Fruit fly (Drosophila melanogaster) whole organism, embryonic: ENCODE results near the gene sip1.

Source experiments
- ATbp ChIP-seq: fragments of 200-800 bp; sonication (Bioruptor generic); optimal IDR thresholded peaks from 2 replicates; lab custom pipeline; 2017; ENCODE audit warnings: missing biosample characterization, mild to moderate bottlenecking, missing genetic modification characterization, missing genetic modification reagents
- B-H1 ChIP-seq: fragments of 200-800 bp; sonication (Bioruptor generic); IDR thresholded peaks from 3 replicates; pipeline ENCODE4 v1.3.6; 2022; ENCODE audit warnings: missing biosample characterization, missing genetic modification characterization
- Bgb ChIP-seq: fragments of 200-800 bp; sonication (Bioruptor generic); IDR thresholded peaks from 2 replicates; pipeline ENCODE4 v1.3.6; 2022; ENCODE audit warnings: missing biosample characterization, missing genetic modification characterization; ENCODE audit not compliant: partially characterized antibody
- Blimp-1 ChIP-seq: fragments of 200-800 bp; sonication (Bioruptor generic); optimal IDR thresholded peaks from 3 replicates; lab custom pipeline; 2018; ENCODE audit warnings: missing biosample characterization, missing genetic modification characterization, mild to moderate bottlenecking, moderate library complexity, missing genetic modification reagents
- CG10565 ChIP-seq: fragments of 200-800 bp; sonication (Bioruptor generic); optimal IDR thresholded peaks from 3 replicates; lab custom pipeline; 2016; ENCODE audit warnings: missing biosample characterization, mild to moderate bottlenecking, missing genetic modification characterization
- CG12769 ChIP-seq: fragments of 200-800 bp; sonication (Bioruptor generic); optimal IDR thresholded peaks from 2 replicates; lab custom pipeline; 2019; ENCODE audit warnings: missing biosample characterization, mild to moderate bottlenecking, missing genetic modification characterization, moderate library complexity
- CG13894 ChIP-seq: fragments of 200-800 bp; sonication (Bioruptor generic); optimal IDR thresholded peaks from 3 replicates; lab custom pipeline; 2018; ENCODE audit warnings: missing biosample characterization, mild to moderate bottlenecking, missing genetic modification characterization, moderate library complexity
- CG15696 ChIP-seq: fragments of 200-800 bp; sonication (Bioruptor generic); optimal IDR thresholded peaks from 2 replicates; lab custom pipeline; 2019; ENCODE audit warnings: missing biosample characterization, mild to moderate bottlenecking, missing genetic modification characterization, moderate library complexity
- CG16863 ChIP-seq: fragments of 200-800 bp; sonication (Bioruptor generic); optimal IDR thresholded peaks from 3 replicates; lab custom pipeline; 2016; ENCODE audit warnings: missing biosample characterization, missing genetic modification characterization
- CG18476 ChIP-seq: fragments of 200-800 bp; sonication (Bioruptor generic); optimal IDR thresholded peaks from 2 replicates; lab custom pipeline; 2016; ENCODE audit warnings: missing biosample characterization, mild to moderate bottlenecking, missing genetic modification characterization
- CG2889 ChIP-seq: fragments of 200-800 bp; sonication (Bioruptor generic); IDR thresholded peaks from 3 replicates; pipeline ENCODE4 v1.3.6; 2022; ENCODE audit warnings: missing biosample characterization, missing genetic modification characterization
- CG30431 ChIP-seq: fragments of 200-800 bp; sonication (Bioruptor generic); optimal IDR thresholded peaks from 2 replicates; lab custom pipeline; 2017; ENCODE audit warnings: missing biosample characterization, missing genetic modification characterization
- CG34224 ChIP-seq: fragments of 200-800 bp; sonication (Bioruptor generic); IDR thresholded peaks from 3 replicates; pipeline ENCODE4 v1.3.6; 2022; ENCODE audit warnings: missing biosample characterization, missing genetic modification characterization; ENCODE audit not compliant: partially characterized antibody
- CG4404 ChIP-seq: fragments of 200-800 bp; sonication (Bioruptor generic); IDR thresholded peaks from 2 replicates; pipeline ENCODE4 v1.3.6; 2022; ENCODE audit warnings: missing biosample characterization, missing genetic modification characterization
- CG4820 ChIP-seq: fragments of 200-800 bp; sonication (Bioruptor generic); optimal IDR thresholded peaks from 3 replicates; lab custom pipeline; 2016; ENCODE audit warnings: missing biosample characterization, missing genetic modification characterization
- CG6175 ChIP-seq: fragments of 200-800 bp; sonication (Bioruptor generic); IDR thresholded peaks from 3 replicates; pipeline ENCODE4 v1.3.6; 2022; ENCODE audit warnings: missing biosample characterization, missing genetic modification characterization
- CG7839 ChIP-seq: fragments of 200-800 bp; sonication (Bioruptor generic); optimal IDR thresholded peaks from 3 replicates; lab custom pipeline; 2018; ENCODE audit warnings: missing biosample characterization, mild to moderate bottlenecking, missing genetic modification characterization, moderate library complexity
- CTCF ChIP-seq: fragments of 200-800 bp; sonication (Bioruptor generic); optimal IDR thresholded peaks from 2 replicates; lab custom pipeline; 2017; ENCODE audit warnings: missing biosample characterization, mild to moderate bottlenecking, missing genetic modification characterization, moderate library complexity
- CkIIα-i1 ChIP-seq: fragments of 200-800 bp; sonication (Bioruptor generic); IDR thresholded peaks from 2 replicates; pipeline ENCODE4 v1.3.6; 2022; ENCODE audit warnings: missing biosample characterization, missing genetic modification characterization
- Dbx ChIP-seq: fragments of 200-800 bp; sonication (Bioruptor generic); IDR thresholded peaks from 3 replicates; pipeline ENCODE4 v1.3.6; 2022; ENCODE audit warnings: missing biosample characterization, missing genetic modification characterization
- Gug ChIP-seq: fragments of 200-800 bp; sonication (Bioruptor generic); IDR thresholded peaks from 4 replicates; pipeline ENCODE4 v1.3.6; 2022; ENCODE audit warnings: missing biosample characterization, missing genetic modification characterization
- HLH3B ChIP-seq: fragments of 200-800 bp; sonication (Bioruptor generic); IDR thresholded peaks from 2 replicates; pipeline ENCODE4 v1.3.6; 2022; ENCODE audit warnings: missing biosample characterization, missing genetic modification characterization
- Lpt ChIP-seq: fragments of >200 bp; optimal IDR thresholded peaks from 2 replicates; lab custom pipeline; 2018; ENCODE audit warnings: missing biosample characterization, missing genetic modification characterization
- Med ChIP-seq: fragments of 200-800 bp; sonication (Bioruptor generic); peaks from one replicate; lab custom pipeline; 2016; ENCODE audit warnings: missing biosample characterization, missing genetic modification characterization, mild to moderate bottlenecking, inconsistent platforms, moderate library complexity
- Meics ChIP-seq: fragments of 200-800 bp; sonication (Bioruptor generic); optimal IDR thresholded peaks from 2 replicates; lab custom pipeline; 2017; ENCODE audit warnings: missing biosample characterization, mild to moderate bottlenecking, missing genetic modification characterization
- Myb ChIP-seq: fragments of 200-800 bp; sonication (Bioruptor generic); optimal IDR thresholded peaks from 2 replicates; lab custom pipeline; 2016; ENCODE audit warnings: missing biosample characterization, missing genetic modification characterization
- Optix ChIP-seq: fragments of 200-800 bp; sonication (Bioruptor generic); IDR thresholded peaks from 3 replicates; pipeline ENCODE4 v1.3.6; 2022; ENCODE audit warnings: missing biosample characterization, missing genetic modification characterization
- Ptx1 ChIP-seq: fragments of 200-800 bp; sonication (Bioruptor generic); IDR thresholded peaks from 2 replicates; pipeline ENCODE4 v1.3.6; 2022; ENCODE audit warnings: missing biosample characterization, missing genetic modification characterization
- abd-A ChIP-seq: fragments of 200-800 bp; sonication (Bioruptor generic); optimal IDR thresholded peaks from 3 replicates; lab custom pipeline; 2019; ENCODE audit warnings: missing biosample characterization, mild to moderate bottlenecking, missing genetic modification characterization, moderate library complexity
- az2 ChIP-seq: fragments of 200-800 bp; sonication (Bioruptor generic); optimal IDR thresholded peaks from 3 replicates; lab custom pipeline; 2016; ENCODE audit warnings: missing biosample characterization, missing genetic modification characterization
- bcd ChIP-seq: fragments of 200-800 bp; sonication (Bioruptor generic); optimal IDR thresholded peaks from 2 replicates; lab custom pipeline; 2017; ENCODE audit warnings: missing biosample characterization, mild to moderate bottlenecking, missing genetic modification characterization
- chinmo ChIP-seq: fragments of 200-800 bp; sonication (Bioruptor generic); IDR thresholded peaks from 4 replicates; pipeline ENCODE4 v1.3.6; 2022; ENCODE audit warnings: missing biosample characterization, missing genetic modification characterization; ENCODE audit not compliant: partially characterized antibody
- croc ChIP-seq: fragments of 200-800 bp; sonication (Bioruptor generic); conservative IDR thresholded peaks from 3 replicates; pipeline ENCODE4 v1.3.6; 2022; ENCODE audit warnings: missing biosample characterization, missing genetic modification characterization
- ems ChIP-seq: fragments of 200-800 bp; sonication (Bioruptor generic); optimal IDR thresholded peaks from 3 replicates; lab custom pipeline; 2016; ENCODE audit warnings: missing biosample characterization, missing genetic modification characterization
- gsb ChIP-seq: fragments of 200-800 bp; sonication (Bioruptor generic); IDR thresholded peaks from 2 replicates; pipeline ENCODE4 v1.3.6; 2022; ENCODE audit warnings: missing biosample characterization, missing genetic modification characterization
- ind ChIP-seq: fragments of 200-800 bp; sonication (Bioruptor generic); optimal IDR thresholded peaks from 3 replicates; lab custom pipeline; 2016; ENCODE audit warnings: missing biosample characterization, missing genetic modification characterization
- nerfin-1 ChIP-seq: fragments of 200-800 bp; sonication (Bioruptor generic); optimal IDR thresholded peaks from 3 replicates; lab custom pipeline; 2019; ENCODE audit warnings: missing biosample characterization, mild to moderate bottlenecking, missing genetic modification characterization, moderate library complexity
- ranshi ChIP-seq: fragments of 200-800 bp; sonication (Bioruptor generic); IDR thresholded peaks from 2 replicates; pipeline ENCODE4 v1.3.6; 2022; ENCODE audit warnings: missing biosample characterization, missing genetic modification characterization
- ro ChIP-seq: fragments of 200-800 bp; sonication (Bioruptor generic); IDR thresholded peaks from 2 replicates; pipeline ENCODE4 v1.3.6; 2022; ENCODE audit warnings: missing biosample characterization, missing genetic modification characterization
- sens ChIP-seq: fragments of 200-800 bp; sonication (Bioruptor generic); peaks from one replicate; lab custom pipeline; 2016; ENCODE audit warnings: missing biosample characterization, missing genetic modification characterization
- sens-2 ChIP-seq: fragments of 200-800 bp; sonication (Bioruptor generic); IDR thresholded peaks from 2 replicates; pipeline ENCODE4 v1.3.6; 2022; ENCODE audit warnings: missing biosample characterization, missing genetic modification characterization
- seq ChIP-seq: fragments of 200-800 bp; sonication (Bioruptor generic); IDR thresholded peaks from 2 replicates; pipeline ENCODE4 v1.3.6; 2022; ENCODE audit warnings: missing biosample characterization, missing genetic modification characterization
- sim ChIP-seq: fragments of 200-800 bp; sonication (Bioruptor generic); IDR thresholded peaks from 2 replicates; pipeline ENCODE4 v1.3.6; 2022; ENCODE audit warnings: missing biosample characterization, missing genetic modification characterization
- sna ChIP-seq: fragments of 200-800 bp; sonication (Bioruptor generic); IDR thresholded peaks from 2 replicates; pipeline ENCODE4 v1.3.6; 2022; ENCODE audit warnings: missing biosample characterization, missing genetic modification characterization; ENCODE audit not compliant: partially characterized antibody
- ssp ChIP-seq: fragments of 200-800 bp; sonication (Bioruptor generic); IDR thresholded peaks from 2 replicates; pipeline ENCODE4 v1.3.6; 2022; ENCODE audit warnings: missing biosample characterization, missing genetic modification characterization
- tio ChIP-seq: fragments of 200-800 bp; sonication (Bioruptor generic); optimal IDR thresholded peaks from 2 replicates; lab custom pipeline; 2017; ENCODE audit warnings: missing biosample characterization, missing genetic modification characterization, inconsistent platforms
- vnd ChIP-seq: fragments of 200-800 bp; sonication (Bioruptor generic); IDR thresholded peaks from 3 replicates; pipeline ENCODE4 v1.3.6; 2022; ENCODE audit warnings: missing biosample characterization, missing genetic modification characterization; ENCODE audit not compliant: partially characterized antibody
- vvl ChIP-seq: fragments of 200-800 bp; sonication (Bioruptor generic); IDR thresholded peaks from 2 replicates; pipeline ENCODE4 v1.3.6; 2022; ENCODE audit warnings: missing biosample characterization, missing genetic modification characterization
- zen ChIP-seq: fragments of 200-800 bp; sonication (Bioruptor generic); optimal IDR thresholded peaks from 3 replicates; lab custom pipeline; 2018; ENCODE audit warnings: missing biosample characterization, mild to moderate bottlenecking, missing genetic modification characterization, moderate library complexity

Gene sip1

DNA sequence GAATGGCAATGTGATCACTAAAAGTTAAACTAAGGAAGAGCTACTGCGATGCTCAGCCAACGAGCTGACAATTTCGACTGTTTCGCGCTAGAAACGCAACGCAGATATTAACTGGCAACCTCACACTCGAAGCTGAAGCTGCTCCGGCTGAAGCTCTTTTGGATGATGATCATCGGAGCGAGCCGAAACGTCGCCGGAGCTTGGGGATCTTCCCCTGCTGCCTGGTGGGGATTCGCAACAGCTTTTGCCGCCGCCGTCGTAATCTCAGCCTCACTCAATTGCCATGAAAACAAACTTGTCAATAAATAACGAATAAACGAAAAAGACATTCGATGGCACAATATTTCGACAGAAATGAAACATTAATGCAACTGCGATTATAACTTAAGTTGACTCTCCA lies 45.2 kb downstream of the sip1 start, which contains the start of gene obst-E:
TSS of gene obst-E (minus strand) at position 101 of the 400 bp plus-strand sequence.
- TF ChIP-seq sna (GFP tag; lab: Robert Waterston, UW) (no peak), CG2889 (GFP tag; lab: Robert Waterston, UW) (no peak), CG10565 (GFP tag; lab: Kevin White, UChicago) (no peak), croc (GFP tag; lab: Robert Waterston, UW) (no peak), Ptx1 (GFP tag; lab: Robert Waterston, UW) (no peak), chinmo (GFP tag; lab: Robert Waterston, UW) (0 out of 4 replicates have a peak, but pooled peaks have one; percentile 20), CG7839 (no peak), tio (no peak), CG13894 (tag; lab: Kevin White, UChicago) (peak; percentile 12), Bgb (GFP tag; lab: Robert Waterston, UW) (0 out of 2 replicates have a peak, but pooled peaks have one; percentile 16), ems (GFP tag; lab: Kevin White, UChicago) (no peak), bcd (no peak), HLH3B (GFP tag; lab: Robert Waterston, UW) (0 out of 2 replicates have a peak, but pooled peaks have one; percentile 14), CG4404 (GFP tag; lab: Robert Waterston, UW) (no peak), gsb (no peak), CG30431 (no peak), az2 (GFP tag; lab: Kevin White, UChicago) (no peak), CG12769 (peak; percentile 75), nerfin-1 (tag; lab: Kevin White, UChicago) (no peak), CG16863 (GFP tag; lab: Kevin White, UChicago) (no peak), Med (GFP tag; lab: Kevin White, UChicago) (peak; percentile 19), zen (tag; lab: Kevin White, UChicago) (no peak), vnd (GFP tag; lab: Robert Waterston, UW) (no peak), ssp (GFP tag; lab: Robert Waterston, UW) (no peak), CTCF (GFP tag; lab: Kevin White, UChicago) (no peak), Lpt (no peak), Optix (GFP tag; lab: Robert Waterston, UW) (no peak), CG34224 (GFP tag; lab: Robert Waterston, UW) (no peak)

DNA sequence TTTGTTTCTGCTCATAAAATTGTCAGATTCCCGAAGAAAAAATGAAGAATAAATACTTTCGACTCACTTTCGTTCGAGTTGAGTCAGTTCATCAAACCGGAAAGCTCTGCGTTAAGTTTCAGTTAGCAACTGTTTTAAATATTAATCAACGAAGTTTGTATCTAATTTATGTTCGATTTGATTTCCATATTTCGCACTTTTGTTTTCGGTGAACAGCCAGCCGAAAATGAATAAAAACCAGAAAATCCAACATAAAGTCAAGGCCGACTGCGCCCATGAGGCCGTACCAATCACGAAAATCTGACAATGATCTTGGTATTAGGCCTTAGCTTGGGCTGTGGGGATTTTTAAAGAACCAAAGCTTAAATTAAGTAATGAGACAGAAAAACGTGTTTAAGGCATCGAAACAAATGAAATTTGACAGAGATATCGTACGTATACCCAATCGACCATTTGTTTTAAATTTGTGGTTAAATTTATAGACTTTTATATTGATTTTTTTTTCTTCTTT lies 45.7 kb downstream of the sip1 start:
- TF ChIP-seq abd-A (tag; lab: Kevin White, UChicago) (peak; percentile 79), Myb (GFP tag; lab: Kevin White, UChicago) (no peak), CkIIα-i1 (GFP tag; lab: Robert Waterston, UW) (no peak), CG13894 (tag; lab: Kevin White, UChicago) (peak; percentile 83), sens (GFP tag; lab: Kevin White, UChicago) (no peak), B-H1 (GFP tag; lab: Robert Waterston, UW) (no peak), ind (GFP tag; lab: Kevin White, UChicago) (no peak), CG6175 (GFP tag; lab: Robert Waterston, UW) (no peak), CG10565 (GFP tag; lab: Kevin White, UChicago) (no peak), CG18476 (GFP tag; lab: Kevin White, UChicago) (no peak), vvl (GFP tag; lab: Robert Waterston, UW) (peak; percentile 48; the same call in 1 of the 2 replicates), Blimp-1 (peak; percentile 64), chinmo (GFP tag; lab: Robert Waterston, UW) (peak; percentile 82; the same call in 2 of the 4 replicates)

DNA sequence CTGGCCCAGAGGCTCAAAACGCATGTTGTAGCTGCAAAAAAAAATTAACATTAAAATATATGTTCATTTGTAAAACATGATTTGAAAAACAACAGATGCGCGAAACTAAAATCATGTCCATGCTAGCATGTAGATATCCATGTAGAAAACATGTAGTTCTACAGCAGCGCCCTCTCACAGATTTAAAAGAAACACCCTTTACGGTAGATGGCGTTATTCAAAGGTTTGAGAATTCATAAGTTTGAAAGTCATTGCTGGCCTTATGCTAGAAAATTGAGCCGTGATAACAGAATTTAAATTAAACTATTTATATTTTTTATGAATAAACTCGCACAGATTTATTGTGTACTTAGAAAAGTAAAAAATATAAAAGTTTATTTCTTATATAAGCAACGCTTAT lies 50.3 kb downstream of the sip1 start:
- TF ChIP-seq seq (GFP tag; lab: Robert Waterston, UW) (no peak), ATbp (no peak), Dbx (GFP tag; lab: Robert Waterston, UW) (0 out of 3 replicates have a peak, but pooled peaks have one; percentile 34), ro (GFP tag; lab: Robert Waterston, UW) (no peak; the same call in 1 of the 2 replicates), CG4820 (GFP tag; lab: Kevin White, UChicago) (peak; percentile 21), Gug (GFP tag; lab: Robert Waterston, UW) (peak; percentile 58; the same call in 3 of the 4 replicates), chinmo (GFP tag; lab: Robert Waterston, UW) (0 out of 4 replicates have a peak, but pooled peaks have one; percentile 8), CG15696 (tag; lab: Kevin White, UChicago) (peak; percentile 63), Med (GFP tag; lab: Kevin White, UChicago) (peak; percentile 86), ranshi (GFP tag; lab: Robert Waterston, UW) (no peak), Meics (GFP tag; lab: Kevin White, UChicago) (peak; percentile 41), sens-2 (GFP tag; lab: Robert Waterston, UW) (no peak), sim (GFP tag; lab: Robert Waterston, UW) (no peak)
